Worm (Caenorhabditis elegans) whole organism, L4 larva: Measurements from ENCODE around the gene sdn-1.
A peak's percentile ranks its signal among the peaks of the same experiment; 100 is the strongest.

Experiments used
- ceh-28 ChIP-seq: fragments of 150-350 bp; optimal IDR thresholded peaks from 2 replicates; lab custom pipeline; 2014; ENCODE audit warnings: missing biosample characterization, missing genetic modification reagents, missing genetic modification characterization
- ceh-62 ChIP-seq: sonication (generic microtip); optimal IDR thresholded peaks from 2 replicates; lab custom pipeline; 2017; ENCODE audit warnings: missing biosample characterization, missing genetic modification characterization
- daf-12 ChIP-seq: fragments of 150-350 bp; optimal IDR thresholded peaks from 2 replicates; lab custom pipeline; 2014; ENCODE audit warnings: missing biosample characterization, missing genetic modification reagents, missing genetic modification characterization
- jun-1 ChIP-seq: fragments of 150-350 bp; optimal IDR thresholded peaks from 2 replicates; lab custom pipeline; 2014; ENCODE audit warnings: missing biosample characterization, missing genetic modification reagents, missing genetic modification characterization
- lin-15B ChIP-seq: fragments of 150-350 bp; sonication (generic microtip); optimal IDR thresholded peaks from 3 replicates; lab custom pipeline; 2014; ENCODE audit warnings: missing biosample characterization, missing genetic modification characterization
- nhr-102 ChIP-seq: sonication (generic microtip); optimal IDR thresholded peaks from 2 replicates; lab custom pipeline; 2016; ENCODE audit warnings: mild to moderate bottlenecking, missing genetic modification characterization, moderate library complexity, missing compliant biosample characterization
- nhr-11 ChIP-seq: fragments of 150-350 bp; optimal IDR thresholded peaks from 2 replicates; lab custom pipeline; 2014; ENCODE audit warnings: missing biosample characterization, missing genetic modification characterization
- snpc-4 ChIP-seq: fragments of 150-350 bp; optimal IDR thresholded peaks from 2 replicates; lab custom pipeline; 2014; ENCODE audit warnings: missing biosample characterization, missing genetic modification characterization
- unc-62 ChIP-seq, 3 experiments: fragments of 150-350 bp in 1 of 3; sonication (generic microtip); optimal IDR thresholded peaks in 2 of 3; peaks in 1 of 3; 1 replicate in 1 of 3; 2 replicates in 2 of 3; lab custom pipeline; 2014 to 2017; ENCODE audit warnings: missing biosample characterization in 3 of 3, missing genetic modification characterization in 3 of 3, missing genetic modification reagents in 3 of 3, missing genotype in 1 of 3
- vab-7 ChIP-seq: fragments of 200-800 bp; sonication (Bioruptor generic); IDR thresholded peaks from 2 replicates; pipeline ENCODE4 v1.3.6; 2022; ENCODE audit warnings: missing genetic modification reagents, missing genetic modification characterization, missing compliant biosample characterization
- zip-2 ChIP-seq: fragments of 150-350 bp; optimal IDR thresholded peaks from 2 replicates; lab custom pipeline; 2014; ENCODE audit warnings: missing biosample characterization, missing genetic modification characterization

- no peak for TF ChIP-seq jun-1
- TF ChIP-seq nhr-102 (tag; lab: Kevin White, UChicago): no peak
- no peak for TF ChIP-seq ceh-28 (tag; lab: Kevin White, UChicago)
- TF ChIP-seq unc-62 (GFP tag; optimal IDR thresholded peaks at IDR 0.05 in 1 of 2; lab: Kevin White, UChicago): peak in 1 of 2 experiments; percentile 21
- TF ChIP-seq unc-62 (tag; optimal IDR thresholded peaks at IDR 0.05; lab: Kevin White, UChicago): no peak
- no peak for TF ChIP-seq lin-15B (tag; lab: Kevin White, UChicago)
- TF ChIP-seq daf-12 (tag; lab: Kevin White, UChicago): no peak
- TF ChIP-seq nhr-11 (tag; lab: Kevin White, UChicago): no peak
- TF ChIP-seq vab-7 (GFP tag; lab: Robert Waterston, UW): no peak
- TF ChIP-seq snpc-4 (tag; lab: Kevin White, UChicago): no peak
- no peak for TF ChIP-seq ceh-62 (tag; lab: Kevin White, UChicago)
- TF ChIP-seq zip-2 (tag; lab: Kevin White, UChicago): no peak
Measured at ce11 chrX:10622607-10623006, 29.5 kb upstream of the sdn-1 start.
